Worm (Caenorhabditis elegans) whole organism, mixed stage, embryonic: ENCODE measurements around the gene srw-127.
"Not testable (repeated sequence)": the region's sequence is repeated elsewhere in the genome, so short reads cannot be mapped to it uniquely, and the experiment has no call there.

Experiments used
- M03D4.4 ChIP-seq: sonication (generic microtip); optimal IDR thresholded peaks from 2 replicates; lab custom pipeline; 2017; ENCODE audit warnings: mild to moderate bottlenecking, missing genetic modification characterization, missing compliant biosample characterization
- bed-3 ChIP-seq: fragments of 200-800 bp; sonication (Bioruptor generic); optimal IDR thresholded peaks from 3 replicates; lab custom pipeline; 2018; ENCODE audit warnings: mild to moderate bottlenecking, missing genetic modification characterization, moderate library complexity, missing compliant biosample characterization
- blmp-1 ChIP-seq: fragments of 150-350 bp; optimal IDR thresholded peaks from 2 replicates; lab custom pipeline; 2014; ENCODE audit warnings: missing biosample characterization, missing genetic modification characterization
- ceh-39 ChIP-seq: fragments of 150-350 bp; optimal IDR thresholded peaks from 2 replicates; lab custom pipeline; 2014; ENCODE audit warnings: missing biosample characterization, missing genetic modification characterization
- ceh-43 ChIP-seq: fragments of 200-800 bp; sonication (Bioruptor generic); optimal IDR thresholded peaks from 2 replicates; lab custom pipeline; 2018; ENCODE audit warnings: mild to moderate bottlenecking, missing genetic modification characterization, moderate library complexity, missing compliant biosample characterization
- ceh-83 ChIP-seq: fragments of 200-800 bp; sonication (Bioruptor generic); optimal IDR thresholded peaks from 2 replicates; lab custom pipeline; 2018; ENCODE audit warnings: mild to moderate bottlenecking, missing genetic modification characterization, missing compliant biosample characterization
- ces-1 ChIP-seq: fragments of 150-350 bp; optimal IDR thresholded peaks from 2 replicates; lab custom pipeline; 2014; ENCODE audit warnings: missing biosample characterization, missing genetic modification reagents, missing genetic modification characterization
- cnd-1 ChIP-seq: fragments of 200-800 bp; sonication (Bioruptor generic); optimal IDR thresholded peaks from 2 replicates; lab custom pipeline; 2018; ENCODE audit warnings: mild to moderate bottlenecking, missing genetic modification characterization, missing compliant biosample characterization
- drap-1 ChIP-seq: fragments of 200-800 bp; sonication (Bioruptor generic); optimal IDR thresholded peaks from 3 replicates; lab custom pipeline; 2018; ENCODE audit warnings: mild to moderate bottlenecking, missing genetic modification characterization, missing compliant biosample characterization
- elt-1 ChIP-seq: sonication (generic microtip); optimal IDR thresholded peaks from 2 replicates; lab custom pipeline; 2017; ENCODE audit warnings: missing genetic modification characterization, mild to moderate bottlenecking, missing compliant biosample characterization, antibody characterized with exemption, moderate library complexity, borderline replicate concordance; ENCODE audit not compliant: insufficient read depth
- elt-3 ChIP-seq: fragments of 150-350 bp; optimal IDR thresholded peaks from 2 replicates; lab custom pipeline; 2014; ENCODE audit warnings: missing biosample characterization, missing genetic modification characterization
- flh-1 ChIP-seq: fragments of 200-800 bp; sonication (Bioruptor generic); optimal IDR thresholded peaks from 2 replicates; lab custom pipeline; 2018; ENCODE audit warnings: mild to moderate bottlenecking, missing genetic modification characterization, moderate library complexity, missing compliant biosample characterization
- ham-2 ChIP-seq: fragments of 200-800 bp; sonication (Bioruptor generic); optimal IDR thresholded peaks from 2 replicates; lab custom pipeline; 2018; ENCODE audit warnings: mild to moderate bottlenecking, missing genetic modification characterization, missing compliant biosample characterization
- hlh-1 ChIP-seq: fragments of 150-350 bp; optimal IDR thresholded peaks from 2 replicates; lab custom pipeline; 2014; ENCODE audit warnings: missing biosample characterization, missing genetic modification reagents, missing genetic modification characterization
- lin-13 ChIP-seq: fragments of 150-350 bp; optimal IDR thresholded peaks from 2 replicates; lab custom pipeline; 2014; ENCODE audit warnings: missing biosample characterization, missing genetic modification characterization
- lin-32 ChIP-seq: fragments of 200-800 bp; sonication (Bioruptor generic); optimal IDR thresholded peaks from 2 replicates; lab custom pipeline; 2018; ENCODE audit warnings: mild to moderate bottlenecking, missing genetic modification characterization, missing compliant biosample characterization
- lsy-2 ChIP-seq: fragments of 150-350 bp; optimal IDR thresholded peaks from 2 replicates; lab custom pipeline; 2014; ENCODE audit warnings: missing biosample characterization, missing genetic modification characterization
- mab-5 ChIP-seq: fragments of 150-350 bp; optimal IDR thresholded peaks from 2 replicates; lab custom pipeline; 2014; ENCODE audit warnings: missing biosample characterization, missing genetic modification characterization
- mep-1 ChIP-seq: fragments of 150-350 bp; optimal IDR thresholded peaks from 2 replicates; lab custom pipeline; 2017; ENCODE audit warnings: missing biosample characterization, missing genetic modification reagents, missing genetic modification characterization, inconsistent platforms
- mls-2 ChIP-seq: sonication (generic microtip); optimal IDR thresholded peaks from 2 replicates; lab custom pipeline; 2016; ENCODE audit warnings: mild to moderate bottlenecking, missing genetic modification characterization, moderate library complexity, missing compliant biosample characterization
- nhr-12 ChIP-seq: fragments of 150-350 bp; optimal IDR thresholded peaks from 2 replicates; lab custom pipeline; 2014; ENCODE audit warnings: missing biosample characterization, missing genetic modification characterization
- nhr-2 ChIP-seq: fragments of 150-350 bp; optimal IDR thresholded peaks from 2 replicates; lab custom pipeline; 2014; ENCODE audit warnings: missing biosample characterization, missing genetic modification characterization
- nhr-237 ChIP-seq: fragments of 150-350 bp; optimal IDR thresholded peaks from 2 replicates; lab custom pipeline; 2014; ENCODE audit warnings: missing biosample characterization, missing genetic modification characterization
- nhr-28 ChIP-seq: fragments of 150-350 bp; optimal IDR thresholded peaks from 2 replicates; lab custom pipeline; 2014; ENCODE audit warnings: missing biosample characterization, missing genetic modification characterization
- nhr-76 ChIP-seq: sonication (generic microtip); optimal IDR thresholded peaks from 2 replicates; lab custom pipeline; 2017; ENCODE audit warnings: missing biosample characterization, missing genetic modification characterization
- pha-4 ChIP-seq: fragments of 150-350 bp; optimal IDR thresholded peaks from 2 replicates; lab custom pipeline; 2018; ENCODE audit warnings: missing biosample characterization, missing genetic modification reagents, missing genetic modification characterization
- sem-2 ChIP-seq: fragments of 200-800 bp; sonication (Bioruptor generic); optimal IDR thresholded peaks from 2 replicates; lab custom pipeline; 2018; ENCODE audit warnings: mild to moderate bottlenecking, missing genetic modification characterization, missing compliant biosample characterization
- snpc-4 ChIP-seq: fragments of 150-350 bp; optimal IDR thresholded peaks from 2 replicates; lab custom pipeline; 2014; ENCODE audit warnings: missing biosample characterization, missing genetic modification characterization
- sptf-1 ChIP-seq: sonication (generic microtip); optimal IDR thresholded peaks from 2 replicates; lab custom pipeline; 2017; ENCODE audit warnings: mild to moderate bottlenecking, missing genetic modification characterization, moderate library complexity, missing compliant biosample characterization
- tbx-8 ChIP-seq: fragments of 200-800 bp; sonication (Bioruptor generic); optimal IDR thresholded peaks from 2 replicates; lab custom pipeline; 2018; ENCODE audit warnings: mild to moderate bottlenecking, missing genetic modification characterization, moderate library complexity, missing compliant biosample characterization
- unc-120 ChIP-seq: sonication (generic microtip); optimal IDR thresholded peaks from 2 replicates; lab custom pipeline; 2017; ENCODE audit warnings: missing genetic modification characterization, missing compliant biosample characterization; ENCODE audit not compliant: poor library complexity, severe bottlenecking
- unc-39 ChIP-seq: fragments of 150-350 bp; optimal IDR thresholded peaks from 2 replicates; lab custom pipeline; 2014; ENCODE audit warnings: missing biosample characterization, missing genetic modification characterization
- unc-62 ChIP-seq: fragments of 150-350 bp; optimal IDR thresholded peaks from 2 replicates; lab custom pipeline; 2014; ENCODE audit warnings: missing biosample characterization, missing genetic modification reagents, missing genetic modification characterization
- zip-8 ChIP-seq: fragments of 150-350 bp; optimal IDR thresholded peaks from 2 replicates; lab custom pipeline; 2014; ENCODE audit warnings: missing biosample characterization, missing genetic modification characterization
- ztf-11 ChIP-seq: fragments of 150-350 bp; optimal IDR thresholded peaks from 2 replicates; lab custom pipeline; 2014; ENCODE audit warnings: missing biosample characterization, missing genetic modification characterization

srw-127 gene

ce11 chrV:7060396-7060795 is 47.7 kb downstream of the srw-127 start, which contains the start of the genes Y57E12AL.6 and Y57E12AL.1:
TSS of gene Y57E12AL.6 (minus strand) at chrV:7060470.
TSS of gene Y57E12AL.1 (plus strand) at chrV:7060530.
- peak; percentile 68 for TF ChIP-seq ceh-43 (GFP tag; lab: Kevin White, UChicago)
- TF ChIP-seq unc-62 (GFP tag; lab: Kevin White, UChicago): peak; percentile 10
- TF ChIP-seq mep-1 (tag; lab: Kevin White, UChicago): peak; percentile 71
- peak; percentile 35 for TF ChIP-seq hlh-1 (tag; lab: Kevin White, UChicago)
- TF ChIP-seq drap-1 (GFP tag; lab: Kevin White, UChicago): peak; percentile 1
- TF ChIP-seq sptf-1 (tag; lab: Kevin White, UChicago): peak; percentile 89
- TF ChIP-seq ceh-39: peak; percentile 56
- peak; percentile 67 for TF ChIP-seq nhr-237 (tag; lab: Kevin White, UChicago)
- TF ChIP-seq M03D4.4: peak; percentile 78
- no peak for TF ChIP-seq nhr-76 (tag; lab: Kevin White, UChicago)
- peak; percentile 37 for TF ChIP-seq ces-1
- TF ChIP-seq pha-4 (tag; lab: Kevin White, UChicago): peak; percentile 23
- TF ChIP-seq nhr-2 (tag; lab: Kevin White, UChicago): no peak
- TF ChIP-seq unc-39 (tag; lab: Kevin White, UChicago): no peak
- peak; percentile 39 for TF ChIP-seq bed-3 (GFP tag; lab: Kevin White, UChicago)
- no peak for TF ChIP-seq ztf-11
- no peak for TF ChIP-seq flh-1 (GFP tag; lab: Kevin White, UChicago)
- TF ChIP-seq nhr-28 (tag; lab: Kevin White, UChicago): no peak
- no peak for TF ChIP-seq blmp-1
- peak; percentile 11 for TF ChIP-seq sem-2 (GFP tag; lab: Kevin White, UChicago)
- TF ChIP-seq elt-3 (tag; lab: Kevin White, UChicago): no peak
- no peak for TF ChIP-seq nhr-12
- TF ChIP-seq snpc-4 (tag; lab: Kevin White, UChicago): no peak
- no peak for TF ChIP-seq tbx-8 (GFP tag; lab: Kevin White, UChicago)
- peak; percentile 14 for TF ChIP-seq ham-2
- peak; percentile 73 for TF ChIP-seq lsy-2
- peak; percentile 53 for TF ChIP-seq cnd-1
- TF ChIP-seq mab-5 (tag; lab: Kevin White, UChicago): no peak
- TF ChIP-seq ceh-83 (GFP tag; lab: Kevin White, UChicago): no peak
- TF ChIP-seq elt-1 (tag; lab: Kevin White, UChicago): no peak
- TF ChIP-seq lin-13 (tag; lab: Kevin White, UChicago): peak; percentile 80
- TF ChIP-seq lin-32 (GFP tag; lab: Kevin White, UChicago): peak; percentile 12
- TF ChIP-seq unc-120 (tag; lab: Kevin White, UChicago): peak; percentile 55
- TF ChIP-seq zip-8 (tag; lab: Kevin White, UChicago): peak; percentile 71
- TF ChIP-seq mls-2: peak; percentile 72

- TF ChIP-seq hlh-1 (tag; lab: Kevin White, UChicago); nhr-237 (tag; lab: Kevin White, UChicago); drap-1 (GFP tag; lab: Kevin White, UChicago): not testable (repeated sequence)
Observed at ce11 chrV:7062790-7063189, 50.1 kb downstream of the srw-127 start, which contains the start of gene tmem-258. TSS of gene tmem-258 (plus strand) at chrV:7063174.
